Worm (Caenorhabditis elegans) whole organism, late embryonic: ENCODE measurements around the gene Y49E10.29.

Source experiments
- C08G9.2 ChIP-seq: sonication (generic microtip); optimal IDR thresholded peaks from 2 replicates; lab custom pipeline; 2016; ENCODE audit warnings: mild to moderate bottlenecking, missing genetic modification characterization, moderate library complexity, missing compliant biosample characterization
- C38D4.7 ChIP-seq: fragments of 200-800 bp; sonication (Bioruptor generic); optimal IDR thresholded peaks from 2 replicates; lab custom pipeline; 2018; ENCODE audit warnings: mild to moderate bottlenecking, missing genetic modification characterization, moderate library complexity, missing compliant biosample characterization
- F13H6.1 ChIP-seq: sonication (generic microtip); optimal IDR thresholded peaks from 2 replicates; lab custom pipeline; 2016; ENCODE audit warnings: missing genetic modification characterization, missing compliant biosample characterization
- K09A11.1 ChIP-seq: sonication (generic microtip); optimal IDR thresholded peaks from 2 replicates; lab custom pipeline; 2017; ENCODE audit warnings: antibody characterized with exemption, mild to moderate bottlenecking, missing genetic modification characterization, missing compliant biosample characterization; ENCODE audit not compliant: insufficient read depth
- ahr-1 ChIP-seq: sonication (generic microtip); optimal IDR thresholded peaks from 2 replicates; lab custom pipeline; 2016; ENCODE audit warnings: missing genetic modification characterization, missing compliant biosample characterization
- ama-1 ChIP-seq: fragments of 150-350 bp; optimal IDR thresholded peaks from 2 replicates; lab custom pipeline; 2014
- ceh-24 ChIP-seq: sonication (generic microtip); optimal IDR thresholded peaks from 2 replicates; lab custom pipeline; 2016; ENCODE audit warnings: mild to moderate bottlenecking, missing genetic modification characterization, missing compliant biosample characterization
- che-1 ChIP-seq: sonication (generic microtip); optimal IDR thresholded peaks from 2 replicates; lab custom pipeline; 2016; ENCODE audit warnings: mild to moderate bottlenecking, missing genetic modification characterization, missing compliant biosample characterization
- dmd-4 ChIP-seq: sonication (generic microtip); optimal IDR thresholded peaks from 2 replicates; lab custom pipeline; 2016; ENCODE audit warnings: borderline replicate concordance, missing genetic modification characterization, missing compliant biosample characterization
- fkh-10 ChIP-seq: fragments of 150-350 bp; optimal IDR thresholded peaks from 2 replicates; lab custom pipeline; 2014; ENCODE audit warnings: missing biosample characterization, missing genetic modification reagents, missing genetic modification characterization
- hlh-13 ChIP-seq: fragments of 200-800 bp; sonication (Bioruptor generic); optimal IDR thresholded peaks from 2 replicates; lab custom pipeline; 2018; ENCODE audit warnings: mild to moderate bottlenecking, missing genetic modification characterization, missing compliant biosample characterization
- pqm-1 ChIP-seq: sonication (generic microtip); optimal IDR thresholded peaks from 2 replicates; lab custom pipeline; 2016; ENCODE audit warnings: missing genetic modification characterization, missing compliant biosample characterization
- sox-2 ChIP-seq: fragments of 200-800 bp; sonication (Bioruptor generic); IDR thresholded peaks from 2 replicates; pipeline ENCODE4 v1.3.6; 2022; ENCODE audit warnings: missing genetic modification reagents, missing genetic modification characterization, missing compliant biosample characterization
- unc-86 ChIP-seq: sonication (generic microtip); optimal IDR thresholded peaks from 2 replicates; lab custom pipeline; 2016; ENCODE audit warnings: missing genetic modification characterization, missing compliant biosample characterization

ce11 chrIII:12495594-12496096 lies 26.7 kb downstream of the Y49E10.29 start, which contains the start of the genes Y111B2A.1 and Y111B2A.2:
- TF ChIP-seq C08G9.2 (tag; lab: Kevin White, UChicago), result no peak
- TF ChIP-seq ahr-1, result no peak
- no peak for TF ChIP-seq C38D4.7 (GFP tag; lab: Kevin White, UChicago)
- TF ChIP-seq pqm-1 (tag; lab: Kevin White, UChicago), result no peak
- TF ChIP-seq sox-2 (GFP tag; lab: Robert Waterston, UW), result no peak
- no peak for TF ChIP-seq ceh-24 (tag; lab: Kevin White, UChicago)
- no peak for TF ChIP-seq che-1 (tag; lab: Kevin White, UChicago)
- no peak for TF ChIP-seq K09A11.1 (tag; lab: Kevin White, UChicago)
- no peak for TF ChIP-seq fkh-10 (GFP tag; lab: Kevin White, UChicago)
- no peak for TF ChIP-seq ama-1
- no peak for TF ChIP-seq dmd-4
- no peak for TF ChIP-seq hlh-13 (GFP tag; lab: Kevin White, UChicago)
- no peak for TF ChIP-seq unc-86 (tag; lab: Kevin White, UChicago)
- TF ChIP-seq F13H6.1 (tag; lab: Kevin White, UChicago), result no peak
